Worm (Caenorhabditis elegans) whole organism, L1 larva: ENCODE results near the gene lir-1.

Experiments
- ceh-8 ChIP-seq: fragments of 200-800 bp; sonication (Bioruptor generic); optimal IDR thresholded peaks from 2 replicates; lab custom pipeline; 2018; ENCODE audit warnings: mild to moderate bottlenecking, missing genetic modification characterization, moderate library complexity, missing compliant biosample characterization
- mdl-1 ChIP-seq, 2 experiments: fragments of 150-350 bp; optimal IDR thresholded peaks; 2 replicates each; lab custom pipeline; 2014 to 2017; ENCODE audit warnings: missing biosample characterization in 2 of 2, missing genetic modification characterization in 2 of 2, inconsistent platforms in 1 of 2
- nhr-11 ChIP-seq: fragments of 150-350 bp; optimal IDR thresholded peaks from 2 replicates; lab custom pipeline; 2014; ENCODE audit warnings: missing biosample characterization, missing genetic modification characterization
- unc-86 ChIP-seq: sonication (generic microtip); optimal IDR thresholded peaks from 2 replicates; lab custom pipeline; 2016; ENCODE audit warnings: missing genetic modification characterization, missing compliant biosample characterization

- TF ChIP-seq mdl-1 (tag; optimal IDR thresholded peaks at IDR 0.05; lab: Kevin White, UChicago), result no peak
- no peak for TF ChIP-seq unc-86
- TF ChIP-seq ceh-8 (GFP tag; lab: Kevin White, UChicago), result no peak
- TF ChIP-seq nhr-11, result no peak
Observed at ce11 chrII:7630052-7630451, 41.8 kb upstream of the lir-1 start.
